Fruit fly (Drosophila melanogaster) whole organism, embryonic: ENCODE results near the gene CG14309.

Experiments
- B-H1 ChIP-seq: fragments of 200-800 bp; sonication (Bioruptor generic); IDR thresholded peaks from 3 replicates; pipeline ENCODE4 v1.3.6; 2022; ENCODE audit warnings: missing biosample characterization, missing genetic modification characterization
- CG10274 ChIP-seq: fragments of 200-800 bp; sonication (Bioruptor generic); optimal IDR thresholded peaks from 3 replicates; lab custom pipeline; 2017; ENCODE audit warnings: missing biosample characterization, mild to moderate bottlenecking, missing genetic modification characterization
- CG10565 ChIP-seq: fragments of 200-800 bp; sonication (Bioruptor generic); optimal IDR thresholded peaks from 3 replicates; lab custom pipeline; 2016; ENCODE audit warnings: missing biosample characterization, mild to moderate bottlenecking, missing genetic modification characterization
- CG10959 ChIP-seq: fragments of 200-800 bp; sonication (Bioruptor generic); IDR thresholded peaks from 2 replicates; pipeline ENCODE4 v1.3.6; 2022; ENCODE audit warnings: missing biosample characterization, missing genetic modification characterization
- CG12236 ChIP-seq: fragments of 200-800 bp; sonication (Bioruptor generic); optimal IDR thresholded peaks from 2 replicates; lab custom pipeline; 2016; ENCODE audit warnings: missing biosample characterization, missing genetic modification characterization
- CG12942 ChIP-seq: fragments of 200-800 bp; sonication (Bioruptor generic); optimal IDR thresholded peaks from 3 replicates; lab custom pipeline; 2016; ENCODE audit warnings: missing biosample characterization, missing genetic modification characterization
- CG13296 ChIP-seq: fragments of 200-800 bp; sonication (Bioruptor generic); optimal IDR thresholded peaks from 3 replicates; lab custom pipeline; 2018; ENCODE audit warnings: missing biosample characterization, mild to moderate bottlenecking, missing genetic modification characterization
- CG13894 ChIP-seq: fragments of 200-800 bp; sonication (Bioruptor generic); optimal IDR thresholded peaks from 3 replicates; lab custom pipeline; 2018; ENCODE audit warnings: missing biosample characterization, mild to moderate bottlenecking, missing genetic modification characterization, moderate library complexity
- CG15011 ChIP-seq: fragments of 200-800 bp; sonication (Bioruptor generic); optimal IDR thresholded peaks from 3 replicates; lab custom pipeline; 2018; ENCODE audit warnings: missing biosample characterization, mild to moderate bottlenecking, missing genetic modification characterization
- CG17912 ChIP-seq: fragments of 200-800 bp; sonication (Bioruptor generic); optimal IDR thresholded peaks from 2 replicates; lab custom pipeline; 2018; ENCODE audit warnings: missing biosample characterization, mild to moderate bottlenecking, missing genetic modification characterization
- CG31388 ChIP-seq: fragments of 200-800 bp; sonication (Bioruptor generic); optimal IDR thresholded peaks from 2 replicates; lab custom pipeline; 2016; ENCODE audit warnings: missing biosample characterization, missing genetic modification characterization
- CG31441 ChIP-seq: fragments of 200-800 bp; sonication (Bioruptor generic); IDR thresholded peaks from 2 replicates; pipeline ENCODE4 v1.3.6; 2022; ENCODE audit warnings: missing biosample characterization, missing genetic modification characterization
- CG32772 ChIP-seq: fragments of 200-800 bp; sonication (Bioruptor generic); IDR thresholded peaks from 2 replicates; pipeline ENCODE4 v1.3.6; 2022; ENCODE audit warnings: missing biosample characterization, missing genetic modification characterization
- CG4360 ChIP-seq: fragments of 200-800 bp; sonication (Bioruptor generic); IDR thresholded peaks from 2 replicates; pipeline ENCODE4 v1.3.6; 2022; ENCODE audit warnings: missing biosample characterization, missing genetic modification characterization
- CG4707 ChIP-seq: fragments of 200-800 bp; sonication (Bioruptor generic); optimal IDR thresholded peaks from 2 replicates; lab custom pipeline; 2018; ENCODE audit warnings: missing biosample characterization, mild to moderate bottlenecking, missing genetic modification characterization, moderate library complexity
- CG4730 ChIP-seq: fragments of 200-800 bp; sonication (Bioruptor generic); IDR thresholded peaks from 2 replicates; pipeline ENCODE4 v1.3.6; 2022; ENCODE audit warnings: missing biosample characterization, missing genetic modification characterization
- CG4854 ChIP-seq: fragments of 200-800 bp; sonication (Bioruptor generic); optimal IDR thresholded peaks from 2 replicates; lab custom pipeline; 2016; ENCODE audit warnings: missing biosample characterization, missing genetic modification characterization, inconsistent platforms
- CG7556 ChIP-seq: fragments of 200-800 bp; sonication (Bioruptor generic); optimal IDR thresholded peaks from 2 replicates; lab custom pipeline; 2017; ENCODE audit warnings: missing biosample characterization, mild to moderate bottlenecking, missing genetic modification characterization
- CG9876 ChIP-seq: fragments of 200-800 bp; sonication (Bioruptor generic); optimal IDR thresholded peaks from 2 replicates; lab custom pipeline; 2016; ENCODE audit warnings: missing biosample characterization, missing genetic modification characterization
- CG9932 ChIP-seq: fragments of 200-800 bp; sonication (Bioruptor generic); IDR thresholded peaks from 2 replicates; pipeline ENCODE4 v1.3.6; 2022; ENCODE audit warnings: missing biosample characterization, missing genetic modification characterization
- Camta ChIP-seq: fragments of 200-800 bp; sonication (Bioruptor generic); optimal IDR thresholded peaks from 2 replicates; lab custom pipeline; 2016; ENCODE audit warnings: missing biosample characterization, missing genetic modification characterization
- D ChIP-seq, 2 experiments: fragments of 200-800 bp in 1 of 2; fragments of >200 bp in 1 of 2; sonication (Bioruptor generic) in 1 of 2; optimal IDR thresholded peaks; 2 replicates in 1 of 2; 3 replicates in 1 of 2; lab custom pipeline; 2017; ENCODE audit warnings: mild to moderate bottlenecking in 1 of 2, missing biosample characterization in 1 of 2, missing genetic modification characterization in 1 of 2, missing genetic modification reagents in 1 of 2
- D19A ChIP-seq: fragments of 200-800 bp; optimal IDR thresholded peaks from 3 replicates; lab custom pipeline; 2019; ENCODE audit warnings: missing biosample characterization, mild to moderate bottlenecking, missing genetic modification characterization, moderate library complexity
- Dip3 ChIP-seq: fragments of 200-800 bp; sonication (Bioruptor generic); optimal IDR thresholded peaks from 3 replicates; lab custom pipeline; 2016; ENCODE audit warnings: missing biosample characterization, missing genetic modification characterization
- HLH3B ChIP-seq: fragments of 200-800 bp; sonication (Bioruptor generic); IDR thresholded peaks from 2 replicates; pipeline ENCODE4 v1.3.6; 2022; ENCODE audit warnings: missing biosample characterization, missing genetic modification characterization
- Kr ChIP-seq: fragments of 200-800 bp; sonication (Bioruptor generic); optimal IDR thresholded peaks from 2 replicates; lab custom pipeline; 2017; ENCODE audit warnings: missing biosample characterization, mild to moderate bottlenecking, missing genetic modification characterization
- MBD-R2 ChIP-seq: fragments of 200-800 bp; sonication (Bioruptor generic); IDR thresholded peaks from 2 replicates; pipeline ENCODE4 v1.3.6; 2022; ENCODE audit warnings: missing biosample characterization, missing genetic modification characterization
- Med ChIP-seq: fragments of 200-800 bp; sonication (Bioruptor generic); peaks from one replicate; lab custom pipeline; 2016; ENCODE audit warnings: missing biosample characterization, missing genetic modification characterization, mild to moderate bottlenecking, inconsistent platforms, moderate library complexity
- NC2α ChIP-seq: fragments of 200-800 bp; sonication (Bioruptor generic); optimal IDR thresholded peaks from 2 replicates; lab custom pipeline; 2016; ENCODE audit warnings: missing biosample characterization, missing genetic modification characterization
- Oli ChIP-seq: fragments of 200-800 bp; sonication (Bioruptor generic); optimal IDR thresholded peaks from 2 replicates; lab custom pipeline; 2018; ENCODE audit warnings: missing biosample characterization, mild to moderate bottlenecking, missing genetic modification characterization, moderate library complexity
- Optix ChIP-seq: fragments of 200-800 bp; sonication (Bioruptor generic); IDR thresholded peaks from 3 replicates; pipeline ENCODE4 v1.3.6; 2022; ENCODE audit warnings: missing biosample characterization, missing genetic modification characterization
- Sin3A ChIP-seq: fragments of >200 bp; optimal IDR thresholded peaks from 2 replicates; lab custom pipeline; 2018
- ara ChIP-seq: fragments of 200-800 bp; sonication (Bioruptor generic); IDR thresholded peaks from 2 replicates; pipeline ENCODE4 v1.3.6; 2022; ENCODE audit warnings: missing biosample characterization, missing genetic modification characterization
- ash1 ChIP-seq: fragments of 200-800 bp; sonication (Bioruptor generic); optimal IDR thresholded peaks from 2 replicates; lab custom pipeline; 2018; ENCODE audit warnings: missing biosample characterization, mild to moderate bottlenecking, missing genetic modification characterization
- btn ChIP-seq: fragments of 200-800 bp; sonication (Bioruptor generic); optimal IDR thresholded peaks from 2 replicates; lab custom pipeline; 2016; ENCODE audit warnings: missing biosample characterization, missing genetic modification characterization
- croc ChIP-seq: fragments of 200-800 bp; sonication (Bioruptor generic); conservative IDR thresholded peaks from 3 replicates; pipeline ENCODE4 v1.3.6; 2022; ENCODE audit warnings: missing biosample characterization, missing genetic modification characterization
- en ChIP-seq: fragments of 200-800 bp; sonication (Bioruptor generic); optimal IDR thresholded peaks from 2 replicates; lab custom pipeline; 2016; ENCODE audit warnings: missing biosample characterization, missing genetic modification characterization
- eve ChIP-seq, 2 experiments: fragments of >200 bp; optimal IDR thresholded peaks; 2 replicates each; lab custom pipeline; 2017; ENCODE audit warnings: missing biosample characterization in 2 of 2, missing genetic modification characterization in 2 of 2
- gce ChIP-seq: fragments of 200-800 bp; sonication (Bioruptor generic); IDR thresholded peaks from 3 replicates; pipeline ENCODE4 v1.3.6; 2022; ENCODE audit warnings: missing biosample characterization, missing genetic modification characterization
- org-1 ChIP-seq: fragments of 200-800 bp; sonication (Bioruptor generic); optimal IDR thresholded peaks from 2 replicates; lab custom pipeline; 2017; ENCODE audit warnings: missing biosample characterization, missing genetic modification characterization
- sc ChIP-seq, 3 experiments: fragments of >200 bp in 2 of 3; fragments of 200-800 bp in 1 of 3; sonication (Bioruptor generic) in 1 of 3; optimal IDR thresholded peaks; 2 replicates in 2 of 3; 3 replicates in 1 of 3; lab custom pipeline; 2017; ENCODE audit warnings: mild to moderate bottlenecking in 1 of 3, missing biosample characterization in 1 of 3, missing genetic modification characterization in 1 of 3, missing genetic modification reagents in 1 of 3
- sens ChIP-seq: fragments of 200-800 bp; sonication (Bioruptor generic); peaks from one replicate; lab custom pipeline; 2016; ENCODE audit warnings: missing biosample characterization, missing genetic modification characterization
- seq ChIP-seq: fragments of 200-800 bp; sonication (Bioruptor generic); IDR thresholded peaks from 2 replicates; pipeline ENCODE4 v1.3.6; 2022; ENCODE audit warnings: missing biosample characterization, missing genetic modification characterization
- slou ChIP-seq: fragments of 200-800 bp; sonication (Bioruptor generic); optimal IDR thresholded peaks from 3 replicates; lab custom pipeline; 2016; ENCODE audit warnings: missing biosample characterization, missing genetic modification characterization
- sr ChIP-seq: fragments of 200-800 bp; sonication (Bioruptor generic); IDR thresholded peaks from 3 replicates; pipeline ENCODE4 v1.3.6; 2022; ENCODE audit warnings: missing biosample characterization, missing genetic modification characterization
- sug ChIP-seq: fragments of 200-800 bp; optimal IDR thresholded peaks from 2 replicates; lab custom pipeline; 2019; ENCODE audit warnings: missing biosample characterization, mild to moderate bottlenecking, missing genetic modification characterization, moderate library complexity
- tgo ChIP-seq: fragments of 200-800 bp; sonication (Bioruptor generic); IDR thresholded peaks from 3 replicates; pipeline ENCODE4 v1.3.6; 2022; ENCODE audit warnings: missing biosample characterization, missing genetic modification characterization
- tup ChIP-seq: fragments of 200-800 bp; sonication (Bioruptor generic); optimal IDR thresholded peaks from 2 replicates; lab custom pipeline; 2016; ENCODE audit warnings: missing biosample characterization, mild to moderate bottlenecking, missing genetic modification characterization, moderate library complexity
- z ChIP-seq: fragments of 200-800 bp; sonication (Bioruptor generic); IDR thresholded peaks from 3 replicates; pipeline ENCODE4 v1.3.6; 2022; ENCODE audit warnings: missing biosample characterization, missing genetic modification characterization

CG14309 gene

DNA sequence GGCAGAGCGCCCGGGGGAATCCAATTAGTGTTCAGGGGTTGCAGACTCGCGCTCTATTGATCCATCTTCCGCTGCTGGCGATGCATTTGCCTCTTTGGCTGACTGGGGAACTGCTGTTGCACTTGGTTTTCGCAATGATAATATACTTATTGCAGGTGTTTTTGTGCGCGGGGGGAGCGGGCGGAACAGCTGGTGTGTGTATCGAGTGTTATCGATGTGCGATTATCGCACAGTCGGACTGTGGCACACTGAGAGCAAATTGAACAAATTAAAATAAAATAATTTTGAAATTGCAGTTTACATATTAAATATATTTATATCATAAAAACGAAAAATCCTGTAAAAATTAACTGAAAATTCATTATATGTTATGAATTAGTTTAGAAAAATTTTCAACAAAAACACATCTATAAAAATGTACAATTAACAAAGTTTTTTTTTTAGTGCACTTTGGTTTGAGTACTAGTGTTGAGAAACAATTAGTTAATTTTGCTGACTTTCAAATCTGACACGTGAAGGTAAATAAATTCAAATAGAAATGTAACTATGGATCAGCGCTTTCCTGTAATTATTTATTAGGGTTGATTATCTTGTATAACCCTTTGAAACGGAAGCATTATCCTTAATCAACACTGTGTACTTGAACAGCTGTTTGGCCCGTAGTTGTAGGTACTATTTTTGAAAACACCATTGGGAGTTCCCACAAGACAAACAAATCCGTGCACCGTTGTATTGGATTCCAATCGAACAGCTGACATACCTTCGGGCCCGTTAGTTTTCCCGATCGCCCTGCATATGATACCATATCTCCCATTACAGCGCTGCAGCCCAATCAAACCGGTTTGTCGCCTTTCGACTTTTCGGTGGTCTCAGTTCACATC, 17.9 kb upstream of the CG14309 start, which contains the start of the genes Wdr37 and koko (continued):
- TF ChIP-seq CG4854 (GFP tag; lab: Kevin White, UChicago) (peak; percentile 66), CG9876 (peak; percentile 42), gce (GFP tag; lab: Robert Waterston, UW) (peak; percentile 95), Kr (GFP tag; lab: Kevin White, UChicago) (peak; percentile 96), CG31388 (GFP tag; lab: Kevin White, UChicago) (peak; percentile 92), CG12942 (GFP tag; lab: Kevin White, UChicago) (peak; percentile 96), Optix (GFP tag; lab: Robert Waterston, UW) (peak; percentile 87), ash1 (GFP tag; lab: Kevin White, UChicago) (peak; percentile 3), sc (optimal IDR thresholded peaks at IDR 0.05; lab: Kevin White, UChicago) (no peak), sc (GFP tag; optimal IDR thresholded peaks at IDR 0.05; lab: Kevin White, UChicago) (peak; percentile 92), btn (GFP tag; lab: Kevin White, UChicago) (peak; percentile 69), slou (GFP tag; lab: Kevin White, UChicago) (peak; percentile 94), sug (tag; lab: Kevin White, UChicago) (peak; percentile 94), CG7556 (GFP tag; lab: Kevin White, UChicago) (peak; percentile 97), ara (peak; percentile 97), CG9932 (GFP tag; lab: Robert Waterston, UW) (peak; percentile 99), CG17912 (GFP tag; lab: Kevin White, UChicago) (peak; percentile 48), CG12236 (GFP tag; lab: Kevin White, UChicago) (peak; percentile 59), CG4730 (GFP tag; lab: Robert Waterston, UW) (peak; percentile 98), seq (peak; percentile 96), B-H1 (GFP tag; lab: Robert Waterston, UW) (peak; percentile 95), Med (GFP tag; lab: Kevin White, UChicago) (peak; percentile 94), CG15011 (peak; percentile 92), CG31441 (GFP tag; lab: Robert Waterston, UW) (peak; percentile 99), Oli (tag; lab: Kevin White, UChicago) (peak; percentile 97), tgo (GFP tag; lab: Robert Waterston, UW) (peak; percentile 100), Sin3A (peak; percentile 1), CG32772 (GFP tag; lab: Robert Waterston, UW) (peak; percentile 99), eve (GFP tag; optimal IDR thresholded peaks at IDR 0.05; lab: Kevin White, UChicago) (no peak), CG4360 (peak; percentile 60; the same call in 1 of the 2 replicates), org-1 (GFP tag; lab: Kevin White, UChicago) (peak; percentile 86), tup (GFP tag; lab: Kevin White, UChicago) (peak; percentile 63), CG4707 (GFP tag; lab: Kevin White, UChicago) (peak; percentile 44), NC2α (GFP tag; lab: Kevin White, UChicago) (peak; percentile 52), sens (GFP tag; lab: Kevin White, UChicago) (peak; percentile 99), Camta (GFP tag; lab: Kevin White, UChicago) (peak; percentile 81), z (GFP tag; lab: Robert Waterston, UW) (0 out of 3 replicates have a peak, but pooled peaks have one; percentile 8), CG10565 (GFP tag; lab: Kevin White, UChicago) (peak; percentile 56), sr (GFP tag; lab: Robert Waterston, UW) (peak; percentile 50; the same call in 1 of the 3 replicates), Dip3 (GFP tag; lab: Kevin White, UChicago) (peak; percentile 70), en (GFP tag; lab: Kevin White, UChicago) (peak; percentile 40), CG13894 (tag; lab: Kevin White, UChicago) (peak; percentile 92), CG10274 (GFP tag; lab: Kevin White, UChicago) (peak; percentile 62), D19A (tag; lab: Kevin White, UChicago) (peak; percentile 94), HLH3B (GFP tag; lab: Robert Waterston, UW) (peak; percentile 99), CG13296 (GFP tag; lab: Kevin White, UChicago) (peak; percentile 90), MBD-R2 (peak; percentile 98), croc (GFP tag; lab: Robert Waterston, UW) (peak; percentile 97), CG10959 (GFP tag; lab: Robert Waterston, UW) (peak; percentile 96), D (optimal IDR thresholded peaks at IDR 0.05; lab: Kevin White, UChicago) (no peak), D (GFP tag; optimal IDR thresholded peaks at IDR 0.05; lab: Kevin White, UChicago) (peak; percentile 94)
